Worm (Caenorhabditis elegans): ENCODE measurements around the gene F20E11.18.
"Not testable (repeated sequence)": the region's sequence is repeated elsewhere in the genome, so short reads cannot be mapped to it uniquely, and the experiment has no call there.

F20E11.18 gene

DNA sequence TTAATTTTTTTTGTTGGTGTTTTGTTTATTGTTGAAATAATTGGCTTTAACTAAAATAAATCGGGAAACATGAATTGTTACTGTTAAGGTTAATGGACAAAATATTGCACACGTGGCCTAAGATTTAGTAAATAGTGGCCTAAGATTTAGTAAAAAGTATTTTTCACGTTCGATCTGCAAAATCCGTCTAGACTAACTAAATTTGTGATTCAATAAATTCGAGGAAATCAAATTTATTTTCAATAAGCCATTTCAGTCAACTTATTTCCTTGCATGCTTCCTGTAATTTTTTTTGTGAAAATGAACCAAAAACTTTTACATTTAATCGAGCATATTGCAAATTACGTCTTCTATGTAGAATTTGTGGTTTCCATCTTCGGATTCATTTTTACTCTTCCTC is 30.4 kb upstream of the F20E11.18 start, which contains the start of gene srw-72:
Gene srw-72 (plus strand): TSS at position 301 of the 400 bp plus-strand sequence.
- TF ChIP-seq ceh-40 (GFP tag; IDR thresholded peaks at IDR 0.05) (no peak), xnd-1 (tag; optimal IDR thresholded peaks at IDR 0.05) (no peak), Y79H2A.3 (GFP tag; conservative IDR thresholded peaks at IDR 0.05) (no peak), ztf-18 (tag; optimal IDR thresholded peaks at IDR 0.05) (no peak)

ce11 chrV:17464278-17464677 is 27.9 kb upstream of the F20E11.18 start, which contains the start of gene F20E11.7:
Gene F20E11.7 (plus strand): TSS chrV:17464578.
- not testable (repeated sequence) for TF ChIP-seq pbrm-1 (GFP tag; IDR thresholded peaks at IDR 0.05); madf-10 (tag; optimal IDR thresholded peaks at IDR 0.05); F57A8.1 (GFP tag; optimal IDR thresholded peaks at IDR 0.05)

- no peak for TF ChIP-seq chd-7 (tag; optimal IDR thresholded peaks at IDR 0.05)
- no peak for TF ChIP-seq gei-17 (GFP tag; optimal IDR thresholded peaks at IDR 0.05)
- no peak for TF ChIP-seq K12H6.12 (tag; optimal IDR thresholded peaks at IDR 0.05)
- TF ChIP-seq F10E7.11 (tag; optimal IDR thresholded peaks at IDR 0.05): no peak
- TF ChIP-seq K11D2.4 (GFP tag; IDR thresholded peaks at IDR 0.05): no peak
- no peak for TF ChIP-seq dox-1 (GFP tag; IDR thresholded peaks at IDR 0.05)
- TF ChIP-seq zfh-2 (GFP tag; conservative IDR thresholded peaks at IDR 0.05): no peak
- TF ChIP-seq madf-6 (GFP tag; IDR thresholded peaks at IDR 0.05): no peak
- TF ChIP-seq Y56A3A.18 (GFP tag; IDR thresholded peaks at IDR 0.05): no peak
- TF ChIP-seq tbx-9 (tag; optimal IDR thresholded peaks at IDR 0.05; ENCODE audit: borderline replicate concordance): no peak
- TF ChIP-seq F37B4.10 (GFP tag; IDR thresholded peaks at IDR 0.05): no peak
- no peak for TF ChIP-seq B0261.1 (tag; optimal IDR thresholded peaks at IDR 0.05)
- no peak for TF ChIP-seq ama-1 (optimal IDR thresholded peaks at IDR 0.05)
- TF ChIP-seq ama-1 (GFP tag; optimal IDR thresholded peaks at IDR 0.05): no peak
- TF ChIP-seq C06A6.2 (GFP tag; conservative IDR thresholded peaks at IDR 0.05): no peak
- no peak for TF ChIP-seq Y79H2A.3 (GFP tag; conservative IDR thresholded peaks at IDR 0.05)
- no peak for TF ChIP-seq tbp1 (GFP tag; optimal IDR thresholded peaks at IDR 0.05)
Observed at ce11 chrV:17460061-17460460, 23.7 kb upstream of the F20E11.18 start, which contains the start of gene srz-48. Gene srz-48 (minus strand): TSS chrV:17460161.

DNA sequence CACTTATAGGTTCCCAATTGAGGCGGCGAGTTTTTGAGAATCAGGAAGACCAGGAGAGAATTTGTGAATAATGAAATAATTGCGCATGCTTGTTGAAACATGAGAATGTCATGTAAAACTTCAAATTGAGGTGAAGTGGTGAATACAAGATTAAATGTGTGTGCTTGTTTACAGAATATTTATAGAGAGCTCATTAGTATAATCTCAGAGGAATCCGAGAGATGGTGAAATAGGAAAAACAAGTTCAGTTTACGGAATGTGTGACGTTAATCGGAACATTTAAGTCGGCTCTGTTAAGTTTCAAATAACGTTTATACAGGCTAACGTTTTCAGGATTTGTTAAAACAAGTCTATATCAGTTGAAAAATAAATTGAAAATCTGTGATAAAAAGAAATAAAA is 21.7 kb upstream of the F20E11.18 start, which contains the start of gene str-200:
Gene str-200 (minus strand): TSS at position 101 of the 400 bp plus-strand sequence.
- TF ChIP-seq madf-8 (GFP tag; conservative IDR thresholded peaks at IDR 0.05) (no peak), snpc-1.3 (tag; optimal IDR thresholded peaks at IDR 0.05; ENCODE audit: insufficient read depth) (no peak), xnd-1 (tag; optimal IDR thresholded peaks at IDR 0.05) (no peak), F49E8.2 (tag; optimal IDR thresholded peaks at IDR 0.05; ENCODE audit: insufficient read depth) (no peak), unc-62 (GFP tag; optimal IDR thresholded peaks at IDR 0.05) (no peak), sptf-2 (GFP tag; optimal IDR thresholded peaks at IDR 0.05) (no peak), lin-54 (GFP tag; optimal IDR thresholded peaks at IDR 0.05) (no peak), rcor-1 (GFP tag; IDR thresholded peaks at IDR 0.05) (no peak)

- TF ChIP-seq F22D6.2 (tag; optimal IDR thresholded peaks at IDR 0.05); ets-4 (GFP tag; optimal IDR thresholded peaks at IDR 0.05); egrh-3 (GFP tag; IDR thresholded peaks at IDR 0.05): not testable (repeated sequence)
Observed at ce11 chrV:17456197-17456596, 19.8 kb upstream of the F20E11.18 start, which contains the start of gene srh-203. Gene srh-203 (minus strand): TSS chrV:17456297.

All from whole organism, young adult.